Worm (Caenorhabditis elegans) whole organism, L3 larva: Measurements from ENCODE around the gene lig-1.

Experiments
- ama-1 ChIP-seq: fragments of 150-350 bp; optimal IDR thresholded peaks from 2 replicates; lab custom pipeline; 2018
- egl-27 ChIP-seq: sonication (generic microtip); optimal IDR thresholded peaks from 4 replicates; lab custom pipeline; 2017; ENCODE audit warnings: missing biosample characterization, missing genetic modification reagents, missing genetic modification characterization
- elt-3 ChIP-seq, 3 experiments: fragments of 150-350 bp in 1 of 3; sonication (generic microtip) in 2 of 3; optimal IDR thresholded peaks; 2 replicates in 2 of 3; 4 replicates in 1 of 3; lab custom pipeline; 2014 to 2017; ENCODE audit warnings: missing biosample characterization in 3 of 3, missing genetic modification characterization in 3 of 3
- lin-15B ChIP-seq: fragments of 150-350 bp; optimal IDR thresholded peaks from 2 replicates; lab custom pipeline; 2014; ENCODE audit warnings: missing biosample characterization, missing genetic modification characterization
- lin-39 ChIP-seq: fragments of 150-350 bp; optimal IDR thresholded peaks from 2 replicates; lab custom pipeline; 2018; ENCODE audit warnings: missing biosample characterization, missing genetic modification reagents, missing genetic modification characterization
- tbx-2 ChIP-seq: sonication (generic microtip); optimal IDR thresholded peaks from 2 replicates; lab custom pipeline; 2016; ENCODE audit warnings: mild to moderate bottlenecking, missing genetic modification characterization, missing compliant biosample characterization
- unc-62 ChIP-seq: fragments of 150-350 bp; sonication (generic microtip); optimal IDR thresholded peaks from 4 replicates; lab custom pipeline; 2014; ENCODE audit warnings: missing biosample characterization, missing genetic modification reagents, missing genetic modification characterization

DNA sequence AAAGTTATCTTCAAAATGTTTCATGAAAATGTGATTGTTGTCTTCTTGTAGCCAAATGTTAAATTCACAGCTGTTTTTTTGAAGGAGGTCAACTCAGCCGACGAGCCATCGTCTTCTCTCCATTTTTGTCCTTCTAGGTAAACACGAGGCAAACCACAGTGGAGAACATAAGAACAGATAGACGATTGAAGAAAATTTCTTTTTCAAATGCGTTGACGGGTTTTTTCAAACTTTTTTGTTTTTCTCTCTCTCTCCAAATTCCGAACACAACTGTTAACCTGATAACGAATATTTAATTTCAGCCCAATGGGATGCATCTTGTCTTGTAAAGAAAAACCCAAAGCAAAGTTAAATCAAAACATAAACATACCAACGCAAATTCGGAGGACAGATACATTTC is 18.4 kb upstream of the lig-1 start, which contains the start of gene D1054.19:
- no peak for TF ChIP-seq lin-39 (tag; lab: Kevin White, UChicago)
- no peak for TF ChIP-seq unc-62 (GFP tag; lab: Kevin White, UChicago)
- no peak for TF ChIP-seq lin-15B
- no peak for TF ChIP-seq tbx-2 (tag; lab: Kevin White, UChicago)
- no peak for TF ChIP-seq elt-3 (tag; optimal IDR thresholded peaks at IDR 0.05; lab: Kevin White, UChicago)
- no peak for TF ChIP-seq ama-1 (lab: Kevin White, UChicago)
- TF ChIP-seq egl-27 (tag; lab: Kevin White, UChicago), result no peak
